Comparison of ENCODE assay signal across 2 fruit fly cellular contexts in the genomic region with DNA sequence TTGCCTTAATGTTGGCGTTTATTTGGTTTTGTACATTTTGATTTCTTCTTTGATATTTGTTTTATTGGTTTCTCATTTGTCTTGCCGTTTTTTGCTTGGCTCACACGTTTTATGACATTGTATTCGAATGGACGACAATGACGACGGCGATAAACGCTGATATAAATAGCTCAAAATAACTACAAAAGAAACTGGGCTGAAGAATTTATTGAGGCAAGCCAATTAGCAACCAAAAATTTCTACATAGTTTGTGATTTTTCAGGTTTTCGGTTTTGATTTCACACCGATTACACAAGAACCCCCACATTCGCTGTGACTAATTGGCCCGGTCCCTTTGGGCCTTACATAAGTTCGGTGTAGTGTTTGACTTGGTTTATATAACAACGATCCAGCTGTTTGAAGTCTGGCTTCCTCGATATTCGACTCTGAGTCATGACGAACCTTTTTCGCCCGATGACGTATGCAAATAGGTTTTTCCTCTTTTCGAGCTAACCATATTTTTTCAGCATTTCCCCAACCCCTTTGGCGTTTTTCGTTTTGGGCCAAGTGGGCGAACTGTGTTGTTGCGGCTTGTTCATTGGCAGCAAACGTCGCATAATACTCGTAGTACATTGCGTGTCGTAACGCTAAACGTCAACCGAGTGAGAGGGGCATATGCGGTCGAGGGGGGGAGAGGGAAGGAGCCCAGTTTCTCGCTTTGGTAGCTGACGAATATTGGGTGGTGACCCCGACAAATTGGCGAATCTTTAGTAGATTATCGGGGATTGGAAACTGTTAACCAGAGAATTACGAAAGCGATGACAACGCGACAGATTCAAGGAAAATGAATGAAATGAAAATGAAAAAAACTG.
TF ChIP-seq lines count a peak whose summit lies in the region.

No protein-coding gene starts in this region.

- TF ChIP-seq CTCF in whole organism, embryonic (GFP tag; optimal IDR thresholded peaks at IDR 0.05; lab: Kevin White, UChicago), result no peak

TF ChIP-seq in whole organism, adult, 20 proteins besides CTCF, POLR2A, EP300 and RAD21:
- TF ChIP-seq CG1620 (GFP tag; optimal IDR thresholded peaks at IDR 0.05; lab: Kevin White, UChicago) (no peak), tj (GFP tag; optimal IDR thresholded peaks at IDR 0.05; lab: Kevin White, UChicago) (peak; percentile 54)

TF ChIP-seq in whole organism, embryonic, 481 proteins besides CTCF, POLR2A, EP300 and RAD21:
- TF ChIP-seq vvl (GFP tag; IDR thresholded peaks at IDR 0.05; lab: Robert Waterston, UW), result 0 out of 2 replicates have a peak, but pooled peaks have one; percentile 10
- no peak for TF ChIP-seq Fer2 (tag; optimal IDR thresholded peaks at IDR 0.05; lab: Kevin White, UChicago)
- peak; percentile 68 for TF ChIP-seq crol (GFP tag; IDR thresholded peaks at IDR 0.05; lab: Robert Waterston, UW)
- no peak for TF ChIP-seq Sin3A (optimal IDR thresholded peaks at IDR 0.05; lab: Kevin White, UChicago)
- TF ChIP-seq sd (tag; optimal IDR thresholded peaks at IDR 0.05; lab: Kevin White, UChicago), result peak; percentile 62
- TF ChIP-seq tna (GFP tag; IDR thresholded peaks at IDR 0.05; lab: Robert Waterston, UW; ENCODE audit: partially characterized antibody), result peak; percentile 38; the same call in 1 of the 2 replicates
- no peak for TF ChIP-seq exex (tag; optimal IDR thresholded peaks at IDR 0.05; lab: Kevin White, UChicago)
- TF ChIP-seq sob (GFP tag; IDR thresholded peaks at IDR 0.05; lab: Robert Waterston, UW), result 0 out of 2 replicates have a peak, but pooled peaks have one; percentile 7
- no peak for TF ChIP-seq zf30C (GFP tag; optimal IDR thresholded peaks at IDR 0.05; lab: Kevin White, UChicago)
- TF ChIP-seq Pdp1 (GFP tag; optimal IDR thresholded peaks at IDR 0.05; lab: Kevin White, UChicago), result peak in 1 of 2 experiments; percentile 98
- TF ChIP-seq rib (GFP tag; IDR thresholded peaks at IDR 0.05; lab: Robert Waterston, UW), result 0 out of 2 replicates have a peak, but pooled peaks have one; percentile 21
- peak; percentile 1 for TF ChIP-seq sens (GFP tag; lab: Kevin White, UChicago)
- no peak for TF ChIP-seq Rx (GFP tag; IDR thresholded peaks at IDR 0.05; lab: Robert Waterston, UW)
- TF ChIP-seq CG18011 (GFP tag; optimal IDR thresholded peaks at IDR 0.05; lab: Kevin White, UChicago), result no peak
- peak; percentile 89 for TF ChIP-seq CG9437 (GFP tag; optimal IDR thresholded peaks at IDR 0.05; lab: Kevin White, UChicago)
- 0 out of 4 replicates have a peak, but pooled peaks have one; percentile 28 for TF ChIP-seq chinmo (GFP tag; IDR thresholded peaks at IDR 0.05; lab: Robert Waterston, UW; ENCODE audit: partially characterized antibody)
- TF ChIP-seq pan (optimal IDR thresholded peaks at IDR 0.05; lab: Kevin White, UChicago), result no peak
- no peak for TF ChIP-seq pan (GFP tag; optimal IDR thresholded peaks at IDR 0.05 in 1 of 2, IDR thresholded peaks at IDR 0.05 in 1 of 2)
- TF ChIP-seq CG3163 (GFP tag; optimal IDR thresholded peaks at IDR 0.05; lab: Kevin White, UChicago), result no peak
- no peak for TF ChIP-seq B-H1 (GFP tag; IDR thresholded peaks at IDR 0.05; lab: Robert Waterston, UW)
- peak in 1 of 2 experiments; percentile 31 for TF ChIP-seq eve (GFP tag; optimal IDR thresholded peaks at IDR 0.05; lab: Kevin White, UChicago)
